Fruit fly (Drosophila melanogaster) ovary, adult (tissue): ENCODE results near the gene Ctps.

Experiments
- CG17801 ChIP-seq: fragments of 200-800 bp; optimal IDR thresholded peaks from 2 replicates; lab custom pipeline; 2019; ENCODE audit warnings: missing biosample characterization, mild to moderate bottlenecking, missing genetic modification characterization, moderate library complexity; ENCODE audit not compliant: partially characterized antibody

Ctps gene

DNA sequence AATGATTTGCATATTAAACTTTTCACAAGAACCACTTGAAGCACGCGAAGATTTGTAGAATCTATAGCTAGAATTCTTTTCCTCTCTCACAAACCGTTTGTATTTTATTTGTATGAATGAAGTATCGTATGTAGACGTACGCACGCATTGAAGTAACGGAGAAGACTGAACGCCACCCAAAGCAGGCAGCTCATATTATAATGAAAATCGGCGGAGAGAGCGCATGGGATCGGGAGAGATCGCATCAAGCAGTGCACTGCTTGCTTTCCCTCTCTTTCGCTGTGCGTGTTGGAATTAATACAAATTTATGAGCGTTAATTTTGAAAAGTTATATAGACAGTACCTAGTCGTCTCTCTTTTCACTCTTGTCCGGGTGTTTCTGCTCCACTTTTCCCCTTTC, 18.4 kb upstream of the Ctps start:
- no peak for TF ChIP-seq CG17801 (GFP tag; lab: Kevin White, UChicago)

DNA sequence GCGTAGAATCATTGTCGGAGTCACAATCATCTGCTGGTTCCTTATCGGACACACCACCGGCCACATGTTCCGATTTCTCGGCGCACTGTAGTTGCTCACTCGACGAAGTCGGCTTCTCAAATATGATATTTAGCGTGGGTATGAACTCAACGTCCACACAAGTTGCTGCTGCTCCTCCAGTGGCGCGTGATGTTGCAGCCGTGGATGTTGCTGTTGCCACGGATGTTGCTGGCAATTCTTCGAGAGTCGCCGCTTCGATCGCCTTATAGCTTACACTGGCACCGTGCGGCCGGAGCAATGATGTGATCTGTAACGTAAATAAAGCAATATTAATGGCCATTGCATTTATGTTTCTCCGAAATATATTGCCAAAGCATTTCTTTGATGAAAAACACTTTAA, 13.4 kb upstream of the Ctps start:
- no peak for TF ChIP-seq CG17801 (GFP tag; lab: Kevin White, UChicago)

dm6 chr3L:15088285-15088684, 9.4 kb upstream of the Ctps start:
- no peak for TF ChIP-seq CG17801 (GFP tag; lab: Kevin White, UChicago)

DNA sequence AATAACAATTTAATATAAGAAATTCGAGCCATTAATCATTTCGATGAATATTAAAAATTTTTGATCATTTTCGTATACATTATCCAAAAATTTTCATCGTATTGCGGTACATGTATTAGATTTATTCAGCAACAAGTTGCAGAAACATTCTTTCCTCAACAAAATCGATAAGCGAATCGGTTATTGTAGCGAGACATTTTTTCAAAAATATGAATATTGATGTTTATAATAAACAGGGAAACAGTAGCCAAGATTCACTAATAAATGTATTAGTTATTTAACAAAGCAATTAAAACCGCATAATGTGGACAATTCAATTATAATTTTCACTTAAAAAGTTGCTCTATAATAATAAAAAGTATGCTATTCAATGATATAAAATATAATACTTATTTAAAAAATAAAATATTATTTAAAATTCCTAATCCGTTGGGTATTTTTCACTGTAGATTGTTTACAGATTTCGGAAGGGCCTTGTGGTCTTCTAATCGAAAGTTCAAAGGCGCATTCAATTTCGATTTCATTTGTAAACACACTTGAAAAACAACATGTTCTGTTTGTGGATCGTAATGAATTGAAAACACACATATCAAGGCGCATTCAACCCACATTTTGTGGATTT, 8.5 kb upstream of the Ctps start:
- no peak for TF ChIP-seq CG17801 (GFP tag; lab: Kevin White, UChicago)

DNA sequence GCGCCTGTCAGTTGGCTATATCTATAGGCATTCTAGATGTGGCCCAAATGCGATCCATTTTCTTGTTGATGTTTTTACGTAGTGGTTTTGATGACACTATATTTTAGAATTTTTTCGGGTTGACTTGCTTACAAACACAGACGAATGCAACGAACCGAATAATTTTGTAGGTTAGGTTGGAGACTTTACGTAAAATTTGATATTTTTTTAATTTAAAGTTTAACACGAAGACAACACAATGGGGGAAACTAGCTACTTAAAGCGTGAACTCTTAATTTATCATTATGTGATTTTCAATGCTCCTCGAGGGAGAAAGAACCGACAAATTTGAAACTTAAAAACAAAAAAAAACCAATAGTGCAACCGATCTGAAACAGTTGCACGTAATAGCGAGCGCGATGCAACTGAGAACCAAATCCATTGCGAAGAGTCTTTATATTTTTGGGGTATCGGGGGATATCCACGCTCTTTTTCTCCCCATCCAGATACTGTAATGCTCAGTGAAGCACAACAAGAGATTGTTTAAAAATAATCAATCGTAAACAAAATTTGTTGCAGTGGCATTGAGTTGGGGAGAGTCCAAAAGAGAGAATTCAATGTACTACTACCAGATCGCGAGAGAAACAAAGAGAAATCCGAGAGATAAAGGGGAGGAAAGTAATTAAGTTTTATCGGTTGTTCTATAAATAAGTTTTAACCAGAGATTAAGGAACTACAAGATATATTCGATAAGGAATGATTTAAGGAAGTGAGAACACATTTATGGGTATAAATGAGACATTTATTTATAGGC, 7.6 kb upstream of the Ctps start:
- no peak for TF ChIP-seq CG17801 (GFP tag; lab: Kevin White, UChicago)

DNA sequence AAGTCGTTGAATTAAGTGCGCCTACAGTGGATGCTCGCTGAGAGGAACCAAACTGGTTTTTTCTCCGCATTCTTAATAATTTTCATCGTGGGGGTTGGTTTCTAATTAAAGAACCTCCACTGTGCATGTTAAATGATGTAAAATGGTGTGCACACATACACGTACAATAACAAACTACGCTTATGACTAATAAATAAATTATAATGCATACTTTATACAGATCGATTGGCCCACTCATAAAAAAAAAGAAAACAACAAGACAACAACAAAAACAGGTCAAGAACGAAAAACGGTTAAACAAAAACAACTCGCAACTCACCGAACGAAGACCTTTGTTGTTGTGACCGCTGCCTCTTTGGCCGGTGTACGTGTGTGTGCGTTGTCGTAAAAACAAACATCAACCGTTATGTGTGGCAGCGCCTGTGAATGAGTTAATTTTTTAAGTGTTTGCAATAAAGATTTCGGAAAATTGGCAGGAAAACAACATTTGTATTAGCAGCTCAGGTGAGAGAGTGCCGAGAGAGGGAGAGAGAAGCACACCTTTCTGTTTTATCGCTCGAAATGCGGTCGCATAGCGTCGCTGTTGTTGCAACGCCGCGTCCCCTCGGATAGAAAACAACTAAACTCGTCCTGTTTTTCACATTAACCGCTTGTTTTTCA, 3.7 kb upstream of the Ctps start:
- peak; percentile 44 for TF ChIP-seq CG17801 (GFP tag; lab: Kevin White, UChicago)

- no peak for TF ChIP-seq CG17801 (GFP tag; lab: Kevin White, UChicago)
Measured at dm6 chr3L:15094589-15095288, 3.0 kb upstream of the Ctps start, which contains the start of the genes sstn, Plp and GlyRS. TSS of gene sstn (minus strand) at chr3L:15094719. TSS of gene Plp (minus strand) at chr3L:15094724. TSS of gene GlyRS (plus strand) at chr3L:15095142.

- TF ChIP-seq CG17801 (GFP tag; lab: Kevin White, UChicago): peak; percentile 86
Measured at dm6 chr3L:15098659-15099512, 1.2 kb downstream of the Ctps start.

dm6 chr3L:15099541-15099940, 1.8 kb downstream of the Ctps start:
- no peak for TF ChIP-seq CG17801 (GFP tag; lab: Kevin White, UChicago)

DNA sequence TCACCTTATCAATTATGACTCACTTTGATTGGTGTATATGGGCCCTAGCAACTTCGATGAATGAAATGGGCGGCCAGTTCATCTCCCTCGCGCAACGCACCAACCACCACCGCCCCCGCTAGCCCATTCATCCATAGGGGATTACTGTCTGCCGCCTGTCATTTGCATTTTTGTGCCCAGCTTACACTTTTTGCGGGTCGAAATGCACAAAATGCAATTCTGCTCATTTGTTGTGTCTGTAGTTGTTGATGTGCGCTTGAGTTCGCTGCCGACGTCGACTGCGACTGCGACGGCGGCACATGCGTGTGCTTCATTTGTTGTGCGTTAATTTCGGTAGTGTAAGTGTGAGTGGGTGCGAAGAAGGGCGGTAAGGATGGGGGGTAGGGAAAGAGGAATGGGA, 3.3 kb downstream of the Ctps start:
- TF ChIP-seq CG17801 (GFP tag; lab: Kevin White, UChicago): no peak

DNA sequence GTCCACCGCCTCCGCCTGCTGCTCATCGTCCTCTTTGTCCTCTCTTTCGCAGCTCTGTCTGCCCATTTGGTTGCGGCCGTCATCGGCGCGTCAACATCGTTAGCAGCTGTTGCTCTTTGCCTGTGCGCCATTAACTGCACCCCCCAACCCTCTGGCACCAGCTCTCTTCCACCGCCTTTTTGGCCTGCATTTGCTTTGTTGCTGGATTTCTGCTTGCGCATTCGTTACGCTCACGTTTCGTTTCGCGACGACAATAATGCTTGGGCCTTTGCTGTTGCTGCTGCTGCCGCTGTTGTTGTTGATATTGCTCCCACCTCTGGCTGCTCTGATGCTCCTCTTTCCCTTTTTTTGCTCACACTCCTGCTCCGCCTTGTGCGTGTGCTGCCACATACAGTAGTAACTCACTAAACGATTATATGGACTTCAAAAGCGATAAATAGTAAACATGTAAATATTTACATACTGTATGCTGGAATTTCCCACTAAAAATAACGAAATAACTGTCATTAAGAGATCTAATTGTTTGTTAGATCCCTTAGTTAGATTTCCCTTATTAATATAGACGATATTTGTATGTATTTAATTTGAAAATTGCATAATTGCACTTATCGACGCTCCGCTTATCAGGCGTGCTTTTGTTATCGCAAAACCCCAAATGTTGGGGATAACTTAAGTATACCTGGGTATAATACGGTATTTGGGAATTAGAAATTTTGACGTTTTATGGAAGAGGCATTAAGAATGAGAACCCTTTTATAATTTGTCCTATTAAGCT, 4.1 kb downstream of the Ctps start:
- no peak for TF ChIP-seq CG17801 (GFP tag; lab: Kevin White, UChicago)

DNA sequence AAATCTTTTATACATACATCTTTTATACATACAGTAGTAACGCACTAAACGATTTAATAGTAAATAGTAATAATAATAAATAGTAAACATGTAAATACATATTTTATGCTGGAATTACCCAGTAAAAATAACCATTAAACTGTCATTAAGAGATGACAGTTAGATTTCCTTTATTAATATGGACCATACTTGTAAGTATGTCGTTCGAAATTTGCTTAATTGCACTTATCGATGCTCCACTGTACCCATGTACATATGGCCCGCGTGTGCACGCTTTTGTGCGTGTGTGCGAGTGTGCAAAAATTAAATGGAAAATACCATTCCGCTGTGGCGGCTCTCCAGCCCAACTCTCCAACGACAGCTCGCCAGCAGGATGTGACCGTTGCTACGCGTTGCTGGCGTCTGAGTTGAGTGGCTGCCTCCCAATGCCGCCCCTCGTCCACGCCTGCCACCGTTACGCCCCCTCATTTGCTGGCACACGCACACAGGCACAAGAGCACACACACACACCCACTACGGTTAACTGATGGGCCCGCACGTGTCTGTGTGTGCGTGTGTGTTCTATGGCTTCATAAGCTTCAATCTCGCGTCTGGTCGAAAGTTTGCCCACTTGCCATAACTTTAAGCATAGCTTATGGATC, 5.1 kb downstream of the Ctps start:
- TF ChIP-seq CG17801 (GFP tag; lab: Kevin White, UChicago): no peak
